Worm (Caenorhabditis elegans): Measurements from ENCODE around the gene R151.10.

DNA sequence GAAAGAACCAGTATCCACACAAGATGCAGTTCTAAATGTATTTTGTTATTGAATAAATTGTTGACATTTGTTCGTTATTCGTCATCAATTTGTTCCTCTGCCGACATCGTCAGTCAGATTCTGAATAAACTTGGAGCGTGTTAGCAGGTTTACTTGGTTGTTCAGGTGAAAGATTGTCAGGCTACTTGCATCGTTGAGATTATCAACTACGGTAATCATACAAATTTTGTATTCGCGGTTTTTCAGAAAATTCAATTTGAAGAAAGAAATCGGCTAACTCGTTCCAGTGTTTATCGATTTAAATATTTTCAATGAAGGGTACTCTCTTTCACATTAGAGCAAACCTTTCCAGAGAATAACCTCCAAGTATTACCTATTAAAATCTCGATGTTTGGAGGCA is 21.0 kb downstream of the R151.10 start, which contains the start of gene R151.2:
- no peak for TF ChIP-seq mbf-1 (tag; optimal IDR thresholded peaks at IDR 0.05)
- TF ChIP-seq sma-3 (GFP tag; optimal IDR thresholded peaks at IDR 0.05) = no peak
- no peak for TF ChIP-seq crh-2 (tag; optimal IDR thresholded peaks at IDR 0.05)
- TF ChIP-seq unc-62 (GFP tag; optimal IDR thresholded peaks at IDR 0.05) = no peak
- no peak for TF ChIP-seq nhr-237 (tag; optimal IDR thresholded peaks at IDR 0.05)
- no peak for TF ChIP-seq F13H6.1 (tag; optimal IDR thresholded peaks at IDR 0.05)
- no peak for TF ChIP-seq nhr-25 (tag; optimal IDR thresholded peaks at IDR 0.05)
- no peak for TF ChIP-seq nhr-77 (tag; optimal IDR thresholded peaks at IDR 0.05)
- no peak for TF ChIP-seq zag-1 (tag; optimal IDR thresholded peaks at IDR 0.05)
- no peak for TF ChIP-seq mdl-1 (tag; optimal IDR thresholded peaks at IDR 0.05)
- TF ChIP-seq ama-1 (optimal IDR thresholded peaks at IDR 0.05) = no peak

Measured in whole organism, L2 larva.